Worm (Caenorhabditis elegans) whole organism, young adult: Measurements from ENCODE around the gene pitr-3.

Experiments used
- B0261.1 ChIP-seq: sonication (generic microtip); optimal IDR thresholded peaks from 2 replicates; lab custom pipeline; 2016; ENCODE audit warnings: mild to moderate bottlenecking, missing genetic modification characterization, moderate library complexity, missing compliant biosample characterization
- F37B4.10 ChIP-seq: fragments of 200-800 bp; sonication (Bioruptor generic); IDR thresholded peaks from 2 replicates; pipeline ENCODE4 v1.3.6; 2022; ENCODE audit warnings: missing genetic modification characterization, missing compliant biosample characterization
- F49E8.2 ChIP-seq: sonication (generic microtip); optimal IDR thresholded peaks from 3 replicates; lab custom pipeline; 2017; ENCODE audit warnings: missing genetic modification characterization, mild to moderate bottlenecking, missing compliant biosample characterization, antibody characterized with exemption, moderate library complexity; ENCODE audit not compliant: insufficient read depth
- F57A8.1 ChIP-seq: fragments of 200-800 bp; sonication (Bioruptor generic); optimal IDR thresholded peaks from 2 replicates; lab custom pipeline; 2018; ENCODE audit warnings: mild to moderate bottlenecking, missing genetic modification characterization, moderate library complexity, missing compliant biosample characterization
- K12H6.12 ChIP-seq: fragments of 200-800 bp; sonication (Bioruptor generic); optimal IDR thresholded peaks from 2 replicates; lab custom pipeline; 2018; ENCODE audit warnings: mild to moderate bottlenecking, missing genetic modification characterization, missing compliant biosample characterization
- Y67H2A.10 ChIP-seq: fragments of 200-800 bp; sonication (Bioruptor generic); conservative IDR thresholded peaks from 2 replicates; pipeline ENCODE4 v1.3.6; 2022; ENCODE audit warnings: missing genetic modification reagents, missing genetic modification characterization, missing compliant biosample characterization
- aptf-2 ChIP-seq: fragments of 200-800 bp; sonication (Bioruptor generic); conservative IDR thresholded peaks from 2 replicates; pipeline ENCODE4 v1.3.6; 2022; ENCODE audit warnings: missing genetic modification reagents, missing genetic modification characterization, missing compliant biosample characterization
- cebp-1 ChIP-seq, 2 experiments: fragments of 200-800 bp in 1 of 2; sonication (Bioruptor generic) in 1 of 2; sonication (generic microtip) in 1 of 2; IDR thresholded peaks in 1 of 2; optimal IDR thresholded peaks in 1 of 2; 2 replicates each; pipeline versions ENCODE4 v1.3.6 to Lab custom; 2017 to 2022; ENCODE audit warnings: missing compliant biosample characterization in 2 of 2, missing genetic modification characterization in 2 of 2, mild to moderate bottlenecking in 1 of 2, missing genetic modification reagents in 1 of 2, moderate library complexity in 1 of 2
- ceh-58 ChIP-seq: fragments of 200-800 bp; sonication (Bioruptor generic); IDR thresholded peaks from 2 replicates; pipeline ENCODE4 v1.3.6; 2022; ENCODE audit warnings: missing genetic modification characterization, missing compliant biosample characterization
- ceh-79 ChIP-seq: sonication (generic microtip); optimal IDR thresholded peaks from 2 replicates; lab custom pipeline; 2017; ENCODE audit warnings: mild to moderate bottlenecking, missing genetic modification characterization, missing compliant biosample characterization
- chd-7 ChIP-seq: sonication (generic microtip); optimal IDR thresholded peaks from 2 replicates; lab custom pipeline; 2016; ENCODE audit warnings: mild to moderate bottlenecking, missing genetic modification characterization, moderate library complexity, missing compliant biosample characterization
- dpff-1 ChIP-seq: sonication (generic microtip); optimal IDR thresholded peaks from 2 replicates; lab custom pipeline; 2017; ENCODE audit warnings: mild to moderate bottlenecking, missing genetic modification characterization, missing compliant biosample characterization
- egl-18 ChIP-seq: fragments of 200-800 bp; sonication (Bioruptor generic); IDR thresholded peaks from 2 replicates; pipeline ENCODE4 v1.3.6; 2022; ENCODE audit warnings: missing genetic modification reagents, missing genetic modification characterization, missing compliant biosample characterization
- egl-44 ChIP-seq: fragments of 200-800 bp; sonication (Bioruptor generic); IDR thresholded peaks from 2 replicates; pipeline ENCODE4 v1.3.6; 2022; ENCODE audit warnings: missing genetic modification reagents, missing genetic modification characterization, missing compliant biosample characterization
- egrh-3 ChIP-seq: fragments of 200-800 bp; sonication (Bioruptor generic); IDR thresholded peaks from 2 replicates; pipeline ENCODE4 v1.3.6; 2022; ENCODE audit warnings: missing genetic modification reagents, missing genetic modification characterization, missing compliant biosample characterization
- fkh-3 ChIP-seq: sonication (generic microtip); optimal IDR thresholded peaks from 2 replicates; lab custom pipeline; 2016; ENCODE audit warnings: mild to moderate bottlenecking, missing genetic modification characterization, missing compliant biosample characterization
- gei-17 ChIP-seq: fragments of 200-800 bp; sonication (Bioruptor generic); optimal IDR thresholded peaks from 2 replicates; lab custom pipeline; 2018; ENCODE audit warnings: mild to moderate bottlenecking, missing genetic modification characterization, missing compliant biosample characterization
- hmg-1.2 ChIP-seq: fragments of 200-800 bp; sonication (Bioruptor generic); IDR thresholded peaks from 2 replicates; pipeline ENCODE4 v1.3.6; 2022; ENCODE audit warnings: missing genetic modification reagents, missing genetic modification characterization, missing compliant biosample characterization
- hmg-20 ChIP-seq: fragments of 200-800 bp; sonication (Bioruptor generic); IDR thresholded peaks from 2 replicates; pipeline ENCODE4 v1.3.6; 2022; ENCODE audit warnings: missing genetic modification reagents, missing genetic modification characterization, missing compliant biosample characterization
- lin-35 ChIP-seq, 3 experiments: fragments of 150-350 bp in 2 of 3; sonication (generic microtip) in 1 of 3; optimal IDR thresholded peaks; 2 replicates each; lab custom pipeline; 2014 to 2018; ENCODE audit warnings: missing biosample characterization in 3 of 3, missing genetic modification characterization in 3 of 3, missing genetic modification reagents in 3 of 3
- lsl-1 ChIP-seq: fragments of 200-800 bp; sonication (Bioruptor generic); optimal IDR thresholded peaks from 2 replicates; lab custom pipeline; 2018; ENCODE audit warnings: mild to moderate bottlenecking, missing genetic modification characterization, moderate library complexity, missing compliant biosample characterization
- lsy-27 ChIP-seq: sonication (generic microtip); optimal IDR thresholded peaks from 2 replicates; lab custom pipeline; 2017; ENCODE audit warnings: missing genetic modification characterization, mild to moderate bottlenecking, missing compliant biosample characterization, antibody characterized with exemption, missing genotype, borderline replicate concordance; ENCODE audit not compliant: insufficient read depth
- nfya-2 ChIP-seq: fragments of 200-800 bp; sonication (Bioruptor generic); IDR thresholded peaks from 2 replicates; pipeline ENCODE4 v1.3.6; 2022; ENCODE audit warnings: missing genetic modification reagents, missing genetic modification characterization, missing compliant biosample characterization
- nfyb-1 ChIP-seq: fragments of 200-800 bp; sonication (Bioruptor generic); IDR thresholded peaks from 2 replicates; pipeline ENCODE4 v1.3.6; 2022; ENCODE audit warnings: missing genetic modification reagents, missing genetic modification characterization, missing compliant biosample characterization
- rec-8 ChIP-seq, 2 experiments: sonication (generic microtip); optimal IDR thresholded peaks; 2 replicates each; lab custom pipeline; 2016; ENCODE audit warnings: mild to moderate bottlenecking in 2 of 2, missing genetic modification characterization in 2 of 2, missing genetic modification reagents in 2 of 2, missing genotype in 2 of 2, missing biosample characterization in 1 of 2, missing compliant biosample characterization in 1 of 2, moderate library complexity in 1 of 2
- sea-2 ChIP-seq: fragments of 200-800 bp; sonication (Bioruptor generic); IDR thresholded peaks from 2 replicates; pipeline ENCODE4 v1.3.6; 2022; ENCODE audit warnings: missing genetic modification characterization, missing compliant biosample characterization
- snpc-3.4 ChIP-seq: sonication (generic microtip); optimal IDR thresholded peaks from 2 replicates; lab custom pipeline; 2017; ENCODE audit warnings: missing genetic modification characterization, mild to moderate bottlenecking, missing compliant biosample characterization, antibody characterized with exemption, moderate library complexity, missing genotype, missing genetic modification reagents
- tbx-9 ChIP-seq: sonication (generic microtip); optimal IDR thresholded peaks from 2 replicates; lab custom pipeline; 2016; ENCODE audit warnings: borderline replicate concordance, missing genetic modification characterization, inconsistent platforms, missing compliant biosample characterization
- zfh-2 ChIP-seq: fragments of 200-800 bp; sonication (Bioruptor generic); conservative IDR thresholded peaks from 2 replicates; pipeline ENCODE4 v1.3.6; 2022; ENCODE audit warnings: missing genetic modification reagents, missing genetic modification characterization, missing compliant biosample characterization
- zim-3 ChIP-seq: sonication (generic microtip); optimal IDR thresholded peaks from 2 replicates; lab custom pipeline; 2017; ENCODE audit warnings: mild to moderate bottlenecking, missing genetic modification characterization, moderate library complexity, missing compliant biosample characterization
- ztf-25 ChIP-seq: fragments of 200-800 bp; sonication (Bioruptor generic); IDR thresholded peaks from 2 replicates; pipeline ENCODE4 v1.3.6; 2022; ENCODE audit warnings: missing genetic modification reagents, missing genetic modification characterization, missing compliant biosample characterization
- ztf-26 ChIP-seq: sonication (generic microtip); optimal IDR thresholded peaks from 2 replicates; lab custom pipeline; 2017; ENCODE audit warnings: missing genetic modification characterization, missing compliant biosample characterization
- ztf-28 ChIP-seq: fragments of 200-800 bp; sonication (Bioruptor generic); IDR thresholded peaks from 2 replicates; pipeline ENCODE4 v1.3.6; 2022; ENCODE audit warnings: missing genetic modification reagents, missing genetic modification characterization, missing compliant biosample characterization
- ztf-6 ChIP-seq: fragments of 200-800 bp; sonication (Bioruptor generic); IDR thresholded peaks from 2 replicates; pipeline ENCODE4 v1.3.6; 2022; ENCODE audit warnings: missing genetic modification reagents, missing genetic modification characterization, missing compliant biosample characterization

The pitr-3 gene

DNA sequence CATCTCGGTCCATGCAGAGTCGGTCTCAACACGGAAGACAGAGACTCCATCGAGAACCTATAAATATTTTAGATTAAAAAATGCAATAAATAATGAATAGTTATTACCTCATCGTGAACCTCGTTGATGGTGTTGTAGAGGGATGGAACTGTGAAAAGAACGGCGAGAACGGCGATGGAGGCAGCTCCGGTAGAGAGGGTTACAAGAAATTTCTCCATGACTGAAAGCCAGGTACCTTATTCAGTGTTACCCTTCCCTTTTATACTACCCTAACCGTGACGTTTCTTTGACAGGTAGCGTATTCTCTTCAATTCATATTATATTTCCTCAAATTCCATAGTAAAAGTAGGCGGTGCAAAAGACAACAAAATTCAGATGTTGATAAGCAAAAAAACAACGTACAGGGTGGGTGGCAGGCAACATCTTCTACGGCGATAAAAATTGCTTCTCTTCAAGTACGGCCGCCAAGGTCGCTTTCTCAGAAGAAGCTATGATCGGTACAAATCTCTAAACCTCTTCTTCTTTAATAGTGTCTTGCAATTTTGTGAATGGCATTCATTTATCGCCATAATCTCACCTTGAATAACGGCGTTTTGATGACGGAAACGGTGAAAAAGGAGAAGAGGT lies 24.0 kb upstream of the pitr-3 start, which contains the start of gene col-10 (continued):
- no peak for TF ChIP-seq cebp-1 (GFP tag; IDR thresholded peaks at IDR 0.05; lab: Robert Waterston, UW)
- TF ChIP-seq cebp-1 (tag; optimal IDR thresholded peaks at IDR 0.05; lab: Kevin White, UChicago), result no peak
- TF ChIP-seq, all 124 proteins: peak for 0

DNA sequence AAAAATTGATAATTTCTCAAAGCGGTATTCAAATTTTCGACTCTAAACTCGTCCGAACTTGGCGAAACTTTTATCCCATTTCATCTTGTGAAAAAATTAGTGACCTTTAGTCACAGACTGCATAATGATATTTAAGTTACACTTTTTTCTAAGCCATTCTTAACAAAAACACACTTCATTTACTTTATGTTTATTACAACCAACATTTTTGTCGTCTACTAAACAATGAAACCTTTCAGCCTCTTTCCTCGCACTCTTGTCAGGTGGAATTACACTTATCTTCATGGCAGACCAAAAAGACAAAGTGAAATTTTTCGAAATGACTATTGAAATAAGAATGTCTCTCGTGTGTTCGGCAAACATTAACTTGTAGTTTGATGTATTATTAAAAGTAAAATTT lies 22.7 kb upstream of the pitr-3 start:
- TF ChIP-seq F49E8.2 (tag; lab: Kevin White, UChicago) (no peak), chd-7 (no peak)
- TF ChIP-seq, all 124 proteins: peak for 0

DNA sequence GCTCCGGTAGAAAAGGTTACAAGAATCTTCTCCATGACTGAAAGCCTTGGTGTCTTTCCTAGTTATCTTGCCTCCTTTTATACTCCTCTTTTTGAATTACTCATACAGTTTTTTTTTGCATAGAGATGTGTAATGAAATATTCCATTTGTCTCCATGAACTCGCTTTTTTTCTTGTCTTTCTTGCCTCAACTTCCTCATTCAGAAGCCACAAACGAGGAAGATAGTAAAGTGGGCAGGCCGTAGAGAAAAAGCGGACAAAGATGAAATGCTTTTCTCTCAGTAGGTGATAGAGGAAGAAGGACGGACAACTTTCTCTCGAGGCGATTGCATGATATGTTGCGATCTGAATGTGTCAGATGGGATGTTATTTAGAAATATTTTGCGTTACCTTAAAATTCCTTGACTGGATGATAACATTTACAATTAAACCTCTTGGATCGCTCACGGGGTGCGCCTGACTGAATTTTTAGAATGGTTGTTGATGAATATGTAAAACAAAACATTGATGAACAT lies 21.8 kb upstream of the pitr-3 start, which contains the start of gene col-145:
col-145 (minus strand) TSS at position 51 of the 514 bp plus-strand sequence.
- TF ChIP-seq snpc-3.4, result no peak
- TF ChIP-seq F57A8.1, result no peak
- TF ChIP-seq ceh-79 (tag; lab: Kevin White, UChicago), result no peak
- TF ChIP-seq ztf-6, result no peak
- TF ChIP-seq zim-3, result no peak
- no peak for TF ChIP-seq fkh-3 (tag; lab: Kevin White, UChicago)
- no peak for TF ChIP-seq dpff-1 (tag; lab: Kevin White, UChicago)
- no peak for TF ChIP-seq ceh-58 (GFP tag; lab: Robert Waterston, UW)
- no peak for TF ChIP-seq F37B4.10 (GFP tag; lab: Robert Waterston, UW)
- TF ChIP-seq lin-35 (GFP tag; optimal IDR thresholded peaks at IDR 0.05; lab: Kevin White, UChicago), result no peak
- TF ChIP-seq, all 124 proteins: peak for 0

DNA sequence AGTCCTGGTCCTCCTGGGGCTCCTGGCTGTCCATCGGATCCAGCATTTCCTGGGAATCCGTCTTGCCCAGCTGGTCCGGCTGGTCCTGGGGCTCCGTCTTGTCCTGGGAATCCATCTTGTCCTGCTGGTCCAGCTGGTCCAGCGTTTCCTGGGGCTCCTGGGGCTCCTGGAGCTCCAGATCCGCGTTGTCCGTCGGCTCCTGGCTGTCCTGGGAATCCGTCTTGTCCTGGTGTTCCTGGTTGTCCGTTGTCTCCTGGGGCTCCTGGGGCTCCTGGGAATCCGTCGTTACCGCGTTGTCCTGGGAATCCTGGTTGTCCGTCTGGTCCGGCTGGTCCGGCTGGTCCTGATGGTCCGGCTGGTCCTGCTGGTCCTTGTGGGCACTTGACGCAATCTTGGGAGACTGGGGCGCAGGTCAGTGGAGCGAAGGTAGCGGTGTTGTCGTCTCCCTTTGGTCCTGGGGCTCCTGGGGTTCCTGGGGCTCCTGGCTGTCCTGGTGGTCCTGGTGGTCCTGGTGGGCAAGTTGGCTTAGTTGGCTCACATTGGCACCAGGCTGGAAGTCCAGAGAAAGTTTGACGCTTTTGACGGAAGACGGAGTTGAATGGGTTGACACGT lies 21.0 kb upstream of the pitr-3 start:
- TF ChIP-seq aptf-2 (GFP tag; lab: Robert Waterston, UW) (no peak), zfh-2 (peak; percentile 85), nfyb-1 (no peak), egrh-3 (GFP tag; lab: Robert Waterston, UW) (peak; percentile 87), hmg-1.2 (GFP tag; lab: Robert Waterston, UW) (no peak), ztf-26 (tag; lab: Kevin White, UChicago) (no peak), ztf-25 (no peak), ztf-28 (0 out of 2 replicates have a peak, but pooled peaks have one; percentile 29), Y67H2A.10 (no peak)

- no peak for TF ChIP-seq K12H6.12 (tag; lab: Kevin White, UChicago)
- TF ChIP-seq tbx-9 (tag; lab: Kevin White, UChicago), result no peak
- TF ChIP-seq egl-18 (GFP tag; lab: Robert Waterston, UW), result no peak
- no peak for TF ChIP-seq gei-17 (GFP tag; lab: Kevin White, UChicago)
- no peak for TF ChIP-seq egl-44 (GFP tag; lab: Robert Waterston, UW)
- TF ChIP-seq lsl-1 (GFP tag; lab: Kevin White, UChicago), result no peak
- TF ChIP-seq ztf-26 (tag; lab: Kevin White, UChicago), result no peak
- no peak for TF ChIP-seq nfya-2 (GFP tag; lab: Robert Waterston, UW)
- no peak for TF ChIP-seq lsy-27 (tag; lab: Kevin White, UChicago)
- TF ChIP-seq rec-8 (tag; optimal IDR thresholded peaks at IDR 0.05; lab: Kevin White, UChicago), result no peak
- no peak for TF ChIP-seq sea-2 (GFP tag; lab: Robert Waterston, UW)
- TF ChIP-seq ceh-58 (GFP tag; lab: Robert Waterston, UW), result no peak
- TF ChIP-seq cebp-1 (GFP tag; IDR thresholded peaks at IDR 0.05; lab: Robert Waterston, UW), result no peak
- TF ChIP-seq cebp-1 (tag; optimal IDR thresholded peaks at IDR 0.05; lab: Kevin White, UChicago), result no peak
- TF ChIP-seq hmg-20, result no peak
- no peak for TF ChIP-seq B0261.1 (tag; lab: Kevin White, UChicago)
- no peak for TF ChIP-seq F57A8.1
- TF ChIP-seq, all 124 proteins: peak for 0
Measured at ce11 chrV:9160224-9160886, 19.2 kb upstream of the pitr-3 start, which contains the start of gene col-144. TSS of gene col-144 (minus strand) at chrV:9160642.
